Worm (Caenorhabditis elegans) whole organism, early embryonic: ENCODE data around the gene ZC204.14.

Experiments used
- ceh-36 ChIP-seq: sonication (generic microtip); optimal IDR thresholded peaks from 2 replicates; lab custom pipeline; 2016; ENCODE audit warnings: missing genetic modification characterization, inconsistent platforms, missing compliant biosample characterization
- tbx-11 ChIP-seq: fragments of 200-800 bp; sonication (Bioruptor generic); IDR thresholded peaks from 2 replicates; pipeline ENCODE4 v1.3.6; 2022; ENCODE audit warnings: missing genetic modification characterization, missing compliant biosample characterization

DNA sequence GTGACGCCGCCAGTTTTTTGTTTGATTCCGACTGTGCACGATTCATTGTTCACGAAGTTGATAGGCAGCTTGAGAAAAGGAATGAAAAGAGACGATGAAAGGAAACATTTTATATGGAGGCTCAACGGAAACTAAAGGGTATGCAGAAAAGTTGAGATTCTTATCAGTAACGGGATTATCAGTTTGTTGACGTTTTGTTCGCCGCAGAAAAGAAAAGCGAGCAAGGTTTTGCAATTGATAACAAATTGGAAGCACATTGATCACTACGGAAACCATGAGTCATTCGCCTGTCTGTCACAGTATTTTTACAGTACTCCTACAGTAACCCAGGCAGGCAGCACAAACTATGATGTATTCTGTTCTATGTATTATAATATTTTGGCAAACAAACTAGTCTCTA, 26.8 kb downstream of the ZC204.14 start:
- TF ChIP-seq tbx-11 (GFP tag; lab: Robert Waterston, UW) (no peak), ceh-36 (no peak)
